Worm (Caenorhabditis elegans) whole organism, L1 larva: ENCODE results near the gene odd-2.

Experiments used
- C04F5.9 ChIP-seq: sonication (generic microtip); optimal IDR thresholded peaks from 2 replicates; lab custom pipeline; 2016; ENCODE audit warnings: missing genetic modification characterization, missing compliant biosample characterization
- F16B12.6 ChIP-seq: fragments of 150-350 bp; optimal IDR thresholded peaks from 2 replicates; lab custom pipeline; 2014; ENCODE audit warnings: missing biosample characterization, missing genetic modification characterization
- alr-1 ChIP-seq: fragments of 200-800 bp; sonication (Bioruptor generic); optimal IDR thresholded peaks from 2 replicates; lab custom pipeline; 2018; ENCODE audit warnings: borderline replicate concordance, mild to moderate bottlenecking, missing genetic modification characterization, missing compliant biosample characterization
- aly-2 ChIP-seq: fragments of 150-350 bp; optimal IDR thresholded peaks from 2 replicates; lab custom pipeline; 2014; ENCODE audit warnings: missing biosample characterization, missing genetic modification characterization
- blmp-1 ChIP-seq: fragments of 150-350 bp; optimal IDR thresholded peaks from 2 replicates; lab custom pipeline; 2014; ENCODE audit warnings: missing biosample characterization, missing genetic modification characterization
- ceh-63 ChIP-seq: fragments of 200-800 bp; sonication (Bioruptor generic); optimal IDR thresholded peaks from 2 replicates; lab custom pipeline; 2018; ENCODE audit warnings: mild to moderate bottlenecking, missing genetic modification characterization, missing compliant biosample characterization
- ceh-82 ChIP-seq, 3 experiments: fragments of 150-350 bp in 1 of 3; sonication (generic microtip) in 2 of 3; optimal IDR thresholded peaks; 2 replicates each; lab custom pipeline; 2014 to 2017; ENCODE audit warnings: missing biosample characterization in 3 of 3, missing genetic modification characterization in 3 of 3
- ceh-88 ChIP-seq: fragments of 200-800 bp; sonication (Bioruptor generic); IDR thresholded peaks from 2 replicates; pipeline ENCODE4 v1.3.6; 2022; ENCODE audit warnings: missing genetic modification characterization, missing compliant biosample characterization
- ceh-90 ChIP-seq: sonication (generic microtip); optimal IDR thresholded peaks from 2 replicates; lab custom pipeline; 2016; ENCODE audit warnings: missing genetic modification characterization, missing compliant biosample characterization
- dsc-1 ChIP-seq: sonication (generic microtip); optimal IDR thresholded peaks from 2 replicates; lab custom pipeline; 2016; ENCODE audit warnings: mild to moderate bottlenecking, missing genetic modification characterization, missing compliant biosample characterization
- elt-3 ChIP-seq, 6 experiments: fragments of 150-350 bp in 1 of 6; sonication (generic microtip); optimal IDR thresholded peaks; 2 replicates each; lab custom pipeline; 2017 to 2018; ENCODE audit warnings: missing biosample characterization in 6 of 6, missing genetic modification characterization in 6 of 6, inconsistent platforms in 1 of 6
- fkh-10 ChIP-seq: sonication (generic microtip); optimal IDR thresholded peaks from 2 replicates; lab custom pipeline; 2017; ENCODE audit warnings: missing biosample characterization, missing genetic modification reagents, missing genetic modification characterization
- fkh-4 ChIP-seq: sonication (generic microtip); optimal IDR thresholded peaks from 2 replicates; lab custom pipeline; 2016; ENCODE audit warnings: missing compliant biosample characterization, missing genetic modification characterization, borderline replicate concordance
- fkh-8 ChIP-seq: sonication (generic microtip); optimal IDR thresholded peaks from 2 replicates; lab custom pipeline; 2016; ENCODE audit warnings: mild to moderate bottlenecking, missing genetic modification characterization, missing compliant biosample characterization
- fos-1 ChIP-seq: fragments of 150-350 bp; optimal IDR thresholded peaks from 2 replicates; lab custom pipeline; 2014; ENCODE audit warnings: missing biosample characterization, missing genetic modification characterization
- grh-1 ChIP-seq: fragments of 200-800 bp; sonication (Bioruptor generic); IDR thresholded peaks from 2 replicates; pipeline ENCODE4 v1.3.6; 2022; ENCODE audit warnings: missing genetic modification reagents, missing genetic modification characterization, missing compliant biosample characterization
- hpl-2 ChIP-seq: fragments of 150-350 bp; optimal IDR thresholded peaks from 2 replicates; lab custom pipeline; 2014; ENCODE audit warnings: missing biosample characterization, missing genetic modification reagents, missing genetic modification characterization
- lin-13 ChIP-seq: fragments of 150-350 bp; optimal IDR thresholded peaks from 2 replicates; lab custom pipeline; 2014; ENCODE audit warnings: missing biosample characterization, missing genetic modification reagents, missing genetic modification characterization
- lin-14 ChIP-seq: fragments of 200-800 bp; sonication (Bioruptor generic); optimal IDR thresholded peaks from 2 replicates; lab custom pipeline; 2018; ENCODE audit warnings: mild to moderate bottlenecking, missing genetic modification characterization, moderate library complexity, missing compliant biosample characterization
- lin-35 ChIP-seq, 2 experiments: fragments of 150-350 bp; optimal IDR thresholded peaks; 2 replicates each; lab custom pipeline; 2014; ENCODE audit warnings: missing biosample characterization in 2 of 2, missing genetic modification characterization in 2 of 2, missing genetic modification reagents in 2 of 2
- lin-39 ChIP-seq: fragments of 150-350 bp; optimal IDR thresholded peaks from 2 replicates; lab custom pipeline; 2014; ENCODE audit warnings: missing biosample characterization, missing genetic modification reagents, missing genetic modification characterization
- lsy-2 ChIP-seq, 2 experiments: fragments of 150-350 bp; optimal IDR thresholded peaks; 2 replicates each; lab custom pipeline; 2014; ENCODE audit warnings: missing biosample characterization in 2 of 2, missing genetic modification characterization in 2 of 2
- mdl-1 ChIP-seq, 2 experiments: fragments of 150-350 bp; optimal IDR thresholded peaks; 2 replicates each; lab custom pipeline; 2014 to 2017; ENCODE audit warnings: missing biosample characterization in 2 of 2, missing genetic modification characterization in 2 of 2, inconsistent platforms in 1 of 2
- mef-2 ChIP-seq: fragments of 150-350 bp; optimal IDR thresholded peaks from 2 replicates; lab custom pipeline; 2014; ENCODE audit warnings: missing biosample characterization, missing genetic modification characterization
- mep-1 ChIP-seq: fragments of 150-350 bp; optimal IDR thresholded peaks from 2 replicates; lab custom pipeline; 2014; ENCODE audit warnings: missing biosample characterization, missing genetic modification characterization
- nhr-12 ChIP-seq: sonication (generic microtip); optimal IDR thresholded peaks from 2 replicates; lab custom pipeline; 2017; ENCODE audit warnings: missing biosample characterization, missing genetic modification characterization
- nhr-19 ChIP-seq: fragments of 200-800 bp; sonication (Bioruptor generic); conservative IDR thresholded peaks from 2 replicates; pipeline ENCODE4 v1.3.6; 2022; ENCODE audit warnings: missing genetic modification characterization, missing compliant biosample characterization
- nhr-20 ChIP-seq: sonication (generic microtip); optimal IDR thresholded peaks from 2 replicates; lab custom pipeline; 2016; ENCODE audit warnings: mild to moderate bottlenecking, missing genetic modification characterization, missing compliant biosample characterization
- nhr-237 ChIP-seq: fragments of 150-350 bp; optimal IDR thresholded peaks from 2 replicates; lab custom pipeline; 2014; ENCODE audit warnings: missing biosample characterization, missing genetic modification characterization
- nhr-47 ChIP-seq: sonication (generic microtip); optimal IDR thresholded peaks from 2 replicates; lab custom pipeline; 2016; ENCODE audit warnings: mild to moderate bottlenecking, missing genetic modification characterization, moderate library complexity, missing compliant biosample characterization
- nhr-71 ChIP-seq: sonication (generic microtip); optimal IDR thresholded peaks from 2 replicates; lab custom pipeline; 2016; ENCODE audit warnings: mild to moderate bottlenecking, missing genetic modification characterization, moderate library complexity, missing compliant biosample characterization
- nhr-76 ChIP-seq: sonication (generic microtip); optimal IDR thresholded peaks from 2 replicates; lab custom pipeline; 2017; ENCODE audit warnings: missing biosample characterization, missing genetic modification characterization
- nhr-77 ChIP-seq: fragments of 150-350 bp; optimal IDR thresholded peaks from 2 replicates; lab custom pipeline; 2014; ENCODE audit warnings: missing biosample characterization, missing genetic modification characterization
- nhr-85 ChIP-seq: sonication (generic microtip); peaks from one replicate; lab custom pipeline; 2016; ENCODE audit warnings: missing genetic modification characterization, inconsistent platforms, missing compliant biosample characterization
- nhr-90 ChIP-seq: sonication (generic microtip); optimal IDR thresholded peaks from 2 replicates; lab custom pipeline; 2016; ENCODE audit warnings: mild to moderate bottlenecking, missing genetic modification characterization, missing compliant biosample characterization; ENCODE audit not compliant: poor library complexity
- pag-3 ChIP-seq: sonication (generic microtip); optimal IDR thresholded peaks from 2 replicates; lab custom pipeline; 2017; ENCODE audit warnings: missing genetic modification characterization, mild to moderate bottlenecking, missing compliant biosample characterization, antibody characterized with exemption, borderline replicate concordance; ENCODE audit not compliant: insufficient read depth
- pqm-1 ChIP-seq: sonication (generic microtip); optimal IDR thresholded peaks from 3 replicates; lab custom pipeline; 2017; ENCODE audit warnings: missing biosample characterization, missing genetic modification characterization
- rnt-1 ChIP-seq: sonication (generic microtip); optimal IDR thresholded peaks from 2 replicates; lab custom pipeline; 2016; ENCODE audit warnings: mild to moderate bottlenecking, missing genetic modification characterization, moderate library complexity, missing compliant biosample characterization
- skn-1 ChIP-seq: fragments of 150-350 bp; optimal IDR thresholded peaks from 2 replicates; lab custom pipeline; 2014; ENCODE audit warnings: missing biosample characterization, missing genetic modification characterization
- snu-23 ChIP-seq: sonication (generic microtip); optimal IDR thresholded peaks from 2 replicates; lab custom pipeline; 2016; ENCODE audit warnings: missing genetic modification characterization, missing compliant biosample characterization
- sox-4 ChIP-seq: sonication (generic microtip); optimal IDR thresholded peaks from 2 replicates; lab custom pipeline; 2016; ENCODE audit warnings: missing genetic modification characterization, missing compliant biosample characterization
- sptf-1 ChIP-seq: fragments of 150-350 bp; optimal IDR thresholded peaks from 2 replicates; lab custom pipeline; 2014; ENCODE audit warnings: missing biosample characterization, missing genetic modification characterization
- swsn-7 ChIP-seq: sonication (generic microtip); optimal IDR thresholded peaks from 2 replicates; lab custom pipeline; 2016; ENCODE audit warnings: missing genetic modification characterization, missing compliant biosample characterization
- tbx-2 ChIP-seq: sonication (generic microtip); optimal IDR thresholded peaks from 2 replicates; lab custom pipeline; 2016; ENCODE audit warnings: missing genetic modification characterization, missing compliant biosample characterization
- unc-62 ChIP-seq: fragments of 150-350 bp; optimal IDR thresholded peaks from 2 replicates; lab custom pipeline; 2014; ENCODE audit warnings: missing biosample characterization, missing genetic modification reagents, missing genetic modification characterization
- xbp-1 ChIP-seq: sonication (generic microtip); optimal IDR thresholded peaks from 2 replicates; lab custom pipeline; 2016; ENCODE audit warnings: missing genetic modification characterization, missing compliant biosample characterization
- zag-1 ChIP-seq: fragments of 150-350 bp; optimal IDR thresholded peaks from 2 replicates; lab custom pipeline; 2014; ENCODE audit warnings: missing biosample characterization, missing genetic modification characterization
- ztf-4 ChIP-seq: fragments of 150-350 bp; optimal IDR thresholded peaks from 2 replicates; lab custom pipeline; 2014; ENCODE audit warnings: missing biosample characterization, missing genetic modification characterization

odd-2 gene

ce11 chrX:6128773-6129172, 31.6 kb downstream of the odd-2 start:
- TF ChIP-seq hpl-2 = no peak
- no peak for TF ChIP-seq ceh-82 (tag; optimal IDR thresholded peaks at IDR 0.05; lab: Kevin White, UChicago)
- TF ChIP-seq ceh-88 (GFP tag; lab: Robert Waterston, UW) = no peak
- TF ChIP-seq elt-3 (tag; optimal IDR thresholded peaks at IDR 0.05; lab: Kevin White, UChicago) = peak in 2 of 6 experiments; percentile 7 to 52
- no peak for TF ChIP-seq xbp-1
- no peak for TF ChIP-seq blmp-1
- no peak for TF ChIP-seq swsn-7
- TF ChIP-seq nhr-85 = peak; percentile 59
- TF ChIP-seq mep-1 = no peak

- TF ChIP-seq nhr-237 (tag; lab: Kevin White, UChicago) (no peak), zag-1 (tag; lab: Kevin White, UChicago) (no peak), nhr-12 (tag; lab: Kevin White, UChicago) (no peak), ztf-4 (tag; lab: Kevin White, UChicago) (no peak), nhr-77 (tag; lab: Kevin White, UChicago) (no peak), xbp-1 (peak; percentile 5), sptf-1 (no peak), fkh-10 (GFP tag; lab: Kevin White, UChicago) (peak; percentile 32), nhr-20 (tag; lab: Kevin White, UChicago) (peak; percentile 10), mdl-1 (tag; optimal IDR thresholded peaks at IDR 0.05; lab: Kevin White, UChicago) (no peak), swsn-7 (peak; percentile 25), aly-2 (no peak), dsc-1 (tag; lab: Kevin White, UChicago) (peak; percentile 57), nhr-19 (GFP tag; lab: Robert Waterston, UW) (no peak), pag-3 (tag; lab: Kevin White, UChicago) (no peak), nhr-47 (tag; lab: Kevin White, UChicago) (peak; percentile 15), tbx-2 (tag; lab: Kevin White, UChicago) (peak; percentile 47), lsy-2 (tag; optimal IDR thresholded peaks at IDR 0.05; lab: Kevin White, UChicago) (peak in 1 of 2 experiments; percentile 30), nhr-85 (no peak), grh-1 (no peak), lin-14 (GFP tag; lab: Kevin White, UChicago) (peak; percentile 76), rnt-1 (tag; lab: Kevin White, UChicago) (peak; percentile 44), snu-23 (peak; percentile 26), nhr-71 (tag; lab: Kevin White, UChicago) (peak; percentile 39), fos-1 (tag; lab: Kevin White, UChicago) (no peak), ceh-82 (tag; optimal IDR thresholded peaks at IDR 0.05; lab: Kevin White, UChicago) (peak in 2 of 3 experiments; percentile 25 to 26), fkh-8 (tag; lab: Kevin White, UChicago) (peak; percentile 12), F16B12.6 (tag; lab: Kevin White, UChicago) (no peak), lin-39 (tag; lab: Kevin White, UChicago) (no peak), ceh-88 (GFP tag; lab: Robert Waterston, UW) (no peak)
Observed at ce11 chrX:6128225-6128686, 32.1 kb downstream of the odd-2 start, which contains the start of gene C15H9.9. Gene C15H9.9, minus strand, starts transcription at chrX:6128275.

- TF ChIP-seq unc-62 (GFP tag; lab: Kevin White, UChicago) = no peak
- TF ChIP-seq sox-4 = no peak
- TF ChIP-seq skn-1 = no peak
- TF ChIP-seq fkh-4 (tag; lab: Kevin White, UChicago) = no peak
- no peak for TF ChIP-seq lsy-2 (tag; optimal IDR thresholded peaks at IDR 0.05; lab: Kevin White, UChicago)
- no peak for TF ChIP-seq ztf-4 (tag; lab: Kevin White, UChicago)
- TF ChIP-seq lin-14 (GFP tag; lab: Kevin White, UChicago) = peak; percentile 54
- no peak for TF ChIP-seq mep-1
- TF ChIP-seq nhr-47 (tag; lab: Kevin White, UChicago) = no peak
- no peak for TF ChIP-seq zag-1 (tag; lab: Kevin White, UChicago)
- no peak for TF ChIP-seq ceh-90 (tag; lab: Kevin White, UChicago)
- TF ChIP-seq lin-13 (GFP tag; lab: Kevin White, UChicago) = no peak
- TF ChIP-seq nhr-20 (tag; lab: Kevin White, UChicago) = peak; percentile 83
- no peak for TF ChIP-seq ceh-63
- peak; percentile 6 for TF ChIP-seq nhr-90 (tag; lab: Kevin White, UChicago)
- no peak for TF ChIP-seq pqm-1 (tag; lab: Kevin White, UChicago)
- peak; percentile 29 for TF ChIP-seq nhr-71 (tag; lab: Kevin White, UChicago)
- TF ChIP-seq nhr-76 = no peak
- no peak for TF ChIP-seq snu-23
- TF ChIP-seq mef-2 (tag; lab: Kevin White, UChicago) = no peak
- no peak for TF ChIP-seq pag-3 (tag; lab: Kevin White, UChicago)
- TF ChIP-seq nhr-85 = peak; percentile 44
- TF ChIP-seq alr-1 = no peak
- TF ChIP-seq lin-35 (GFP tag; optimal IDR thresholded peaks at IDR 0.05; lab: Kevin White, UChicago) = peak in 1 of 2 experiments; percentile 22
- TF ChIP-seq elt-3 (tag; optimal IDR thresholded peaks at IDR 0.05; lab: Kevin White, UChicago) = peak in 1 of 6 experiments; percentile 40
- no peak for TF ChIP-seq tbx-2 (tag; lab: Kevin White, UChicago)
- TF ChIP-seq C04F5.9 (tag; lab: Kevin White, UChicago) = no peak
- TF ChIP-seq swsn-7 = no peak
Observed at ce11 chrX:6122026-6122425, 38.3 kb downstream of the odd-2 start, which contains the start of gene nnt-1. Gene nnt-1, plus strand, starts transcription at chrX:6122311.
